Fruit fly (Drosophila melanogaster) whole organism: ENCODE data around the gene wat.

Experiments
- CG8478 ChIP-seq: fragments of >200 bp; optimal IDR thresholded peaks from 2 replicates; lab custom pipeline; 2018; ENCODE audit warnings: inconsistent platforms
- Dll ChIP-seq: fragments of >200 bp; optimal IDR thresholded peaks from 2 replicates; lab custom pipeline; 2017
- EcR ChIP-seq, 2 experiments: fragments of >200 bp; optimal IDR thresholded peaks; 2 replicates each; lab custom pipeline; 2017; ENCODE audit warnings: missing biosample characterization in 2 of 2, missing genetic modification characterization in 2 of 2, missing genetic modification reagents in 2 of 2
- pan ChIP-seq: fragments of >200 bp; optimal IDR thresholded peaks from 2 replicates; lab custom pipeline; 2017
- psq ChIP-seq: fragments of >200 bp; optimal IDR thresholded peaks from 2 replicates; lab custom pipeline; 2017
- usp ChIP-seq: fragments of >200 bp; optimal IDR thresholded peaks from 2 replicates; lab custom pipeline; 2017; ENCODE audit warnings: missing biosample characterization, missing genetic modification characterization, mixed read lengths

Gene wat

DNA sequence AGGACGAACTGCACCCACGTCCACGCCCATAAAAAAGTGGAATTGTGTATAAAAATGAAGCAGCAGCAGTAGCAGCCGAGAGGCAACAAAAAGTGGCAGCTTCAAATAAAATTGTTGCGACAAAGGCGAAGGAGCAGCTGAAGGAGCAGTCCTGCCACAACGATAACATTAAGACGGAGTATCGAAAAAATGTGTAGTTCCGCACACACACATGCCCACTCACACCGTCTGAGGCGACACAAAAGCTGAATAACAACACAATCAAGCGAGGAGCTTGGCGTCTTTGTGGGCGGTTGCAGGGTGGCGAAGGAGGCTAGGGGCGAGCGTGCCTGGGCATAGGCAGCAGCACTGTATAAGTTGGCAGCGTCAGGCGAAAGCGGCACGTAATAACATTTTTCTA, 61.5 kb downstream of the wat start:
- TF ChIP-seq pan (lab: Kevin White, UChicago) (no peak), EcR (GFP tag; optimal IDR thresholded peaks at IDR 0.05; lab: Kevin White, UChicago) (no peak), Dll (lab: Kevin White, UChicago) (no peak), CG8478 (no peak), psq (lab: Kevin White, UChicago) (no peak), usp (GFP tag; lab: Kevin White, UChicago) (no peak)

DNA sequence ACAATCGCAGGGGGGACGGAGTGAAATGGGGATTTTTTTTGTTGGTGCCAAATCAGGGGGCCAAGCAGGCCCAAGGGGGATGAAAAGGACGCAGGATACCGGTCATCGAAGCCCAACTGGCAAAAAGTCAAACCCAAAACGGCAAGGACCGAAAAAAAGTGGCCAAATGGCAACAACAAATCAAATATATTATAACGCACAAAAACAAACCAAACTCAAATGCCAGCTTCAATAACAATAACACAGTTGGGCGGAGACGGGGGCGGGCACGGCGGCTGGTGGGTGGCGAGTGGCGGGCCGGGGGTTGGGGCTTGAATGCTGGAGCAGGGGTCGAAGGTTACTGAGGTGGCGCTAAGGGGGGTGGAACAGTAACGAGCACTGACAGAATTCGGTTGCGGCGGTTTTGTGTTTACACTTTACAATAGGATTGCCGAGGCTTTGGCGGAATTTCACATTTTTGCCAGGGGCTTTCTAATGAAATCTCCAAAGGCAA, 69.3 kb downstream of the wat start:
- TF ChIP-seq usp (GFP tag; lab: Kevin White, UChicago) (no peak), Dll (lab: Kevin White, UChicago) (no peak), CG8478 (no peak), EcR (GFP tag; optimal IDR thresholded peaks at IDR 0.05; lab: Kevin White, UChicago) (no peak), psq (lab: Kevin White, UChicago) (no peak), pan (lab: Kevin White, UChicago) (no peak)
